Worm (Caenorhabditis elegans) whole organism, early embryonic: Measurements from ENCODE around the gene C25E10.17.

Source experiments
- B0310.2 ChIP-seq: sonication (generic microtip); optimal IDR thresholded peaks from 2 replicates; lab custom pipeline; 2016; ENCODE audit warnings: mild to moderate bottlenecking, missing genetic modification characterization, missing compliant biosample characterization
- ama-1 ChIP-seq: fragments of 150-350 bp; optimal IDR thresholded peaks from 2 replicates; lab custom pipeline; 2014
- flt-1 ChIP-seq: fragments of 200-800 bp; sonication (Bioruptor generic); IDR thresholded peaks from 2 replicates; pipeline ENCODE4 v1.3.6; 2022; ENCODE audit warnings: missing genetic modification characterization, missing compliant biosample characterization

- TF ChIP-seq ama-1 (lab: Kevin White, UChicago): no peak
- no peak for TF ChIP-seq flt-1 (GFP tag; lab: Robert Waterston, UW)
- TF ChIP-seq B0310.2 (tag; lab: Kevin White, UChicago): no peak
Measured at ce11 chrV:9069680-9070079, 22.3 kb upstream of the C25E10.17 start, which contains the start of gene T27E4.5.
